Fruit fly (Drosophila melanogaster) whole organism, embryonic: ENCODE data around the gene Ac76E.

ENCODE experiments used
- CG34376 ChIP-seq: fragments of 200-800 bp; sonication (Bioruptor generic); optimal IDR thresholded peaks from 2 replicates; lab custom pipeline; 2018; ENCODE audit warnings: missing biosample characterization, mild to moderate bottlenecking, missing genetic modification characterization
- CG4707 ChIP-seq: fragments of 200-800 bp; sonication (Bioruptor generic); optimal IDR thresholded peaks from 2 replicates; lab custom pipeline; 2018; ENCODE audit warnings: missing biosample characterization, mild to moderate bottlenecking, missing genetic modification characterization, moderate library complexity
- CG9609 ChIP-seq: fragments of 200-800 bp; sonication (Bioruptor generic); optimal IDR thresholded peaks from 3 replicates; lab custom pipeline; 2016; ENCODE audit warnings: missing biosample characterization, missing genetic modification characterization
- CkIIα-i1 ChIP-seq: fragments of 200-800 bp; sonication (Bioruptor generic); IDR thresholded peaks from 2 replicates; pipeline ENCODE4 v1.3.6; 2022; ENCODE audit warnings: missing biosample characterization, missing genetic modification characterization
- Hr78 ChIP-seq, 2 experiments: fragments of 200-800 bp in 1 of 2; fragments of >200 bp in 1 of 2; sonication (Bioruptor generic) in 1 of 2; optimal IDR thresholded peaks; 2 replicates each; lab custom pipeline; 2017 to 2019; ENCODE audit warnings: missing biosample characterization in 2 of 2, missing genetic modification characterization in 2 of 2, mild to moderate bottlenecking in 1 of 2, moderate library complexity in 1 of 2
- Lpt ChIP-seq: fragments of >200 bp; optimal IDR thresholded peaks from 2 replicates; lab custom pipeline; 2018; ENCODE audit warnings: missing biosample characterization, missing genetic modification characterization
- Poxn ChIP-seq: fragments of 200-800 bp; sonication (Bioruptor generic); IDR thresholded peaks from 2 replicates; pipeline ENCODE4 v1.3.6; 2022; ENCODE audit warnings: missing biosample characterization, missing genetic modification characterization
- croc ChIP-seq: fragments of 200-800 bp; sonication (Bioruptor generic); conservative IDR thresholded peaks from 3 replicates; pipeline ENCODE4 v1.3.6; 2022; ENCODE audit warnings: missing biosample characterization, missing genetic modification characterization
- dpn ChIP-seq, 2 experiments: fragments of 200-800 bp; sonication (Bioruptor generic); optimal IDR thresholded peaks; 3 replicates each; lab custom pipeline; 2016; ENCODE audit warnings: missing biosample characterization in 2 of 2, missing genetic modification characterization in 2 of 2
- gro ChIP-seq: fragments of 200-800 bp; sonication (Bioruptor generic); optimal IDR thresholded peaks from 2 replicates; lab custom pipeline; 2016; ENCODE audit warnings: missing biosample characterization, missing genetic modification characterization
- h ChIP-seq: fragments of >200 bp; optimal IDR thresholded peaks from 2 replicates; lab custom pipeline; 2017
- pzg ChIP-seq: fragments of 200-800 bp; sonication (Bioruptor generic); optimal IDR thresholded peaks from 3 replicates; lab custom pipeline; 2018; ENCODE audit warnings: missing biosample characterization, mild to moderate bottlenecking, missing genetic modification characterization, moderate library complexity
- sisA ChIP-seq: fragments of 200-800 bp; sonication (Bioruptor generic); IDR thresholded peaks from 2 replicates; pipeline ENCODE4 v1.3.6; 2022; ENCODE audit warnings: missing biosample characterization, missing genetic modification characterization
- trem ChIP-seq: fragments of 200-800 bp; optimal IDR thresholded peaks from 3 replicates; lab custom pipeline; 2019; ENCODE audit warnings: missing biosample characterization, mild to moderate bottlenecking, missing genetic modification characterization, moderate library complexity

DNA sequence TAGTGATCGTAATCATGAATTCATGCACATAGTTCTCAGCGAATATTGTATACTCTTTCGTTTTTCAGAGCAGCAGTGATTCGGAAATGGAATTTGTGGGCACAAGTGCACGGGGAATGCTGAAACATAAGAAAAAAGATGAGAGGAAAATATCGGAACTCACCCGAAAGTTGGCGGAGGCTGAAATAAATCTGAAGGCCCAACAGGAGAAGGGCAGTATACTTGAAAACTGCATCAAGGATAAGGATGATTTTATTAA, 64.1 kb downstream of the Ac76E start:
- TF ChIP-seq dpn (GFP tag; optimal IDR thresholded peaks at IDR 0.05; lab: Kevin White, UChicago) = no peak
- no peak for TF ChIP-seq gro
- no peak for TF ChIP-seq Poxn (GFP tag; lab: Robert Waterston, UW)
- no peak for TF ChIP-seq sisA
- no peak for TF ChIP-seq Lpt
- no peak for TF ChIP-seq CkIIα-i1 (GFP tag; lab: Robert Waterston, UW)
- TF ChIP-seq Hr78 (GFP tag; optimal IDR thresholded peaks at IDR 0.05; lab: Kevin White, UChicago) = no peak
- no peak for TF ChIP-seq croc (GFP tag; lab: Robert Waterston, UW)
- no peak for TF ChIP-seq CG9609 (GFP tag; lab: Kevin White, UChicago)
- TF ChIP-seq CG4707 = no peak
- TF ChIP-seq pzg (GFP tag; lab: Kevin White, UChicago) = no peak
- TF ChIP-seq h (lab: Kevin White, UChicago) = no peak
- no peak for TF ChIP-seq CG34376 (GFP tag; lab: Kevin White, UChicago)
- TF ChIP-seq trem = no peak
